Worm (Caenorhabditis elegans) whole organism, L1 larva: ENCODE data around the gene cyp-13A10.
A peak's percentile ranks its signal among the peaks of the same experiment; 100 is the strongest.

ENCODE experiments used
- C04F5.9 ChIP-seq: sonication (generic microtip); optimal IDR thresholded peaks from 2 replicates; lab custom pipeline; 2016; ENCODE audit warnings: missing genetic modification characterization, missing compliant biosample characterization
- Y116A8C.19 ChIP-seq: sonication (generic microtip); optimal IDR thresholded peaks from 2 replicates; lab custom pipeline; 2016; ENCODE audit warnings: missing compliant biosample characterization, missing genetic modification characterization, borderline replicate concordance
- aly-2 ChIP-seq: fragments of 150-350 bp; optimal IDR thresholded peaks from 2 replicates; lab custom pipeline; 2014; ENCODE audit warnings: missing biosample characterization, missing genetic modification characterization
- ceh-8 ChIP-seq: fragments of 200-800 bp; sonication (Bioruptor generic); optimal IDR thresholded peaks from 2 replicates; lab custom pipeline; 2018; ENCODE audit warnings: mild to moderate bottlenecking, missing genetic modification characterization, moderate library complexity, missing compliant biosample characterization
- ces-1 ChIP-seq: fragments of 150-350 bp; optimal IDR thresholded peaks from 2 replicates; lab custom pipeline; 2014; ENCODE audit warnings: missing biosample characterization, missing genetic modification reagents, missing genetic modification characterization
- dsc-1 ChIP-seq: sonication (generic microtip); optimal IDR thresholded peaks from 2 replicates; lab custom pipeline; 2016; ENCODE audit warnings: mild to moderate bottlenecking, missing genetic modification characterization, missing compliant biosample characterization
- efl-1 ChIP-seq, 4 experiments: fragments of 150-350 bp; optimal IDR thresholded peaks in 3 of 4; peaks in 1 of 4; 1 replicate in 1 of 4; 2 replicates in 3 of 4; lab custom pipeline; 2014; ENCODE audit warnings: missing biosample characterization in 2 of 4, missing genetic modification characterization in 2 of 4, missing genetic modification reagents in 2 of 4
- efl-3 ChIP-seq: fragments of 200-800 bp; sonication (Bioruptor generic); optimal IDR thresholded peaks from 2 replicates; lab custom pipeline; 2018; ENCODE audit warnings: mild to moderate bottlenecking, missing genetic modification characterization, missing compliant biosample characterization
- egl-13 ChIP-seq: sonication (generic microtip); optimal IDR thresholded peaks from 2 replicates; lab custom pipeline; 2016; ENCODE audit warnings: missing genotype, missing genetic modification reagents, missing genetic modification characterization, missing compliant biosample characterization
- elt-2 ChIP-seq: sonication (generic microtip); optimal IDR thresholded peaks from 2 replicates; lab custom pipeline; 2016; ENCODE audit warnings: missing genetic modification characterization, mild to moderate bottlenecking, inconsistent platforms, missing compliant biosample characterization, missing genetic modification reagents
- elt-3 ChIP-seq, 6 experiments: fragments of 150-350 bp in 1 of 6; sonication (generic microtip); optimal IDR thresholded peaks; 2 replicates each; lab custom pipeline; 2017 to 2018; ENCODE audit warnings: missing biosample characterization in 6 of 6, missing genetic modification characterization in 6 of 6, inconsistent platforms in 1 of 6
- fkh-8 ChIP-seq: sonication (generic microtip); optimal IDR thresholded peaks from 2 replicates; lab custom pipeline; 2016; ENCODE audit warnings: mild to moderate bottlenecking, missing genetic modification characterization, missing compliant biosample characterization
- fos-1 ChIP-seq: fragments of 150-350 bp; optimal IDR thresholded peaks from 2 replicates; lab custom pipeline; 2014; ENCODE audit warnings: missing biosample characterization, missing genetic modification characterization
- grh-1 ChIP-seq: fragments of 200-800 bp; sonication (Bioruptor generic); IDR thresholded peaks from 2 replicates; pipeline ENCODE4 v1.3.6; 2022; ENCODE audit warnings: missing genetic modification reagents, missing genetic modification characterization, missing compliant biosample characterization
- irx-1 ChIP-seq: sonication (generic microtip); optimal IDR thresholded peaks from 2 replicates; lab custom pipeline; 2016; ENCODE audit warnings: missing genetic modification characterization, missing compliant biosample characterization
- lin-13 ChIP-seq: fragments of 150-350 bp; optimal IDR thresholded peaks from 2 replicates; lab custom pipeline; 2014; ENCODE audit warnings: missing biosample characterization, missing genetic modification reagents, missing genetic modification characterization
- lin-14 ChIP-seq: fragments of 200-800 bp; sonication (Bioruptor generic); optimal IDR thresholded peaks from 2 replicates; lab custom pipeline; 2018; ENCODE audit warnings: mild to moderate bottlenecking, missing genetic modification characterization, moderate library complexity, missing compliant biosample characterization
- lin-35 ChIP-seq, 2 experiments: fragments of 150-350 bp; optimal IDR thresholded peaks; 2 replicates each; lab custom pipeline; 2014; ENCODE audit warnings: missing biosample characterization in 2 of 2, missing genetic modification characterization in 2 of 2, missing genetic modification reagents in 2 of 2
- lsy-2 ChIP-seq, 2 experiments: fragments of 150-350 bp; optimal IDR thresholded peaks; 2 replicates each; lab custom pipeline; 2014; ENCODE audit warnings: missing biosample characterization in 2 of 2, missing genetic modification characterization in 2 of 2
- mdl-1 ChIP-seq, 2 experiments: fragments of 150-350 bp; optimal IDR thresholded peaks; 2 replicates each; lab custom pipeline; 2014 to 2017; ENCODE audit warnings: missing biosample characterization in 2 of 2, missing genetic modification characterization in 2 of 2, inconsistent platforms in 1 of 2
- nhr-12 ChIP-seq: sonication (generic microtip); optimal IDR thresholded peaks from 2 replicates; lab custom pipeline; 2017; ENCODE audit warnings: missing biosample characterization, missing genetic modification characterization
- nhr-19 ChIP-seq: fragments of 200-800 bp; sonication (Bioruptor generic); conservative IDR thresholded peaks from 2 replicates; pipeline ENCODE4 v1.3.6; 2022; ENCODE audit warnings: missing genetic modification characterization, missing compliant biosample characterization
- nhr-20 ChIP-seq: sonication (generic microtip); optimal IDR thresholded peaks from 2 replicates; lab custom pipeline; 2016; ENCODE audit warnings: mild to moderate bottlenecking, missing genetic modification characterization, missing compliant biosample characterization
- nhr-237 ChIP-seq: fragments of 150-350 bp; optimal IDR thresholded peaks from 2 replicates; lab custom pipeline; 2014; ENCODE audit warnings: missing biosample characterization, missing genetic modification characterization
- nhr-28 ChIP-seq: fragments of 150-350 bp; optimal IDR thresholded peaks from 2 replicates; lab custom pipeline; 2014; ENCODE audit warnings: missing biosample characterization, missing genetic modification characterization
- nhr-47 ChIP-seq: sonication (generic microtip); optimal IDR thresholded peaks from 2 replicates; lab custom pipeline; 2016; ENCODE audit warnings: mild to moderate bottlenecking, missing genetic modification characterization, moderate library complexity, missing compliant biosample characterization
- nhr-71 ChIP-seq: sonication (generic microtip); optimal IDR thresholded peaks from 2 replicates; lab custom pipeline; 2016; ENCODE audit warnings: mild to moderate bottlenecking, missing genetic modification characterization, moderate library complexity, missing compliant biosample characterization
- nhr-76 ChIP-seq: sonication (generic microtip); optimal IDR thresholded peaks from 2 replicates; lab custom pipeline; 2017; ENCODE audit warnings: missing biosample characterization, missing genetic modification characterization
- nhr-77 ChIP-seq: fragments of 150-350 bp; optimal IDR thresholded peaks from 2 replicates; lab custom pipeline; 2014; ENCODE audit warnings: missing biosample characterization, missing genetic modification characterization
- nhr-84 ChIP-seq: sonication (generic microtip); optimal IDR thresholded peaks from 2 replicates; lab custom pipeline; 2017; ENCODE audit warnings: missing biosample characterization, missing genetic modification characterization
- nhr-90 ChIP-seq: sonication (generic microtip); optimal IDR thresholded peaks from 2 replicates; lab custom pipeline; 2016; ENCODE audit warnings: mild to moderate bottlenecking, missing genetic modification characterization, missing compliant biosample characterization; ENCODE audit not compliant: poor library complexity
- skn-1 ChIP-seq: fragments of 150-350 bp; optimal IDR thresholded peaks from 2 replicates; lab custom pipeline; 2014; ENCODE audit warnings: missing biosample characterization, missing genetic modification characterization
- snpc-4 ChIP-seq: fragments of 150-350 bp; optimal IDR thresholded peaks from 2 replicates; lab custom pipeline; 2014; ENCODE audit warnings: missing biosample characterization, missing genetic modification characterization
- snu-23 ChIP-seq: sonication (generic microtip); optimal IDR thresholded peaks from 2 replicates; lab custom pipeline; 2016; ENCODE audit warnings: missing genetic modification characterization, missing compliant biosample characterization
- sptf-1 ChIP-seq: fragments of 150-350 bp; optimal IDR thresholded peaks from 2 replicates; lab custom pipeline; 2014; ENCODE audit warnings: missing biosample characterization, missing genetic modification characterization
- swsn-7 ChIP-seq: sonication (generic microtip); optimal IDR thresholded peaks from 2 replicates; lab custom pipeline; 2016; ENCODE audit warnings: missing genetic modification characterization, missing compliant biosample characterization
- unc-130 ChIP-seq: fragments of 150-350 bp; optimal IDR thresholded peaks from 2 replicates; lab custom pipeline; 2017; ENCODE audit warnings: missing biosample characterization, missing genetic modification characterization, inconsistent platforms
- unc-86 ChIP-seq: sonication (generic microtip); optimal IDR thresholded peaks from 2 replicates; lab custom pipeline; 2016; ENCODE audit warnings: missing genetic modification characterization, missing compliant biosample characterization
- vab-15 ChIP-seq: sonication (generic microtip); optimal IDR thresholded peaks from 2 replicates; lab custom pipeline; 2017; ENCODE audit warnings: missing genotype, mild to moderate bottlenecking, missing genetic modification characterization, missing compliant biosample characterization
- xbp-1 ChIP-seq: sonication (generic microtip); optimal IDR thresholded peaks from 2 replicates; lab custom pipeline; 2016; ENCODE audit warnings: missing genetic modification characterization, missing compliant biosample characterization
- zag-1 ChIP-seq: fragments of 150-350 bp; optimal IDR thresholded peaks from 2 replicates; lab custom pipeline; 2014; ENCODE audit warnings: missing biosample characterization, missing genetic modification characterization
- zip-4 ChIP-seq: fragments of 200-800 bp; sonication (Bioruptor generic); optimal IDR thresholded peaks from 2 replicates; lab custom pipeline; 2018; ENCODE audit warnings: mild to moderate bottlenecking, missing genetic modification characterization, moderate library complexity, missing compliant biosample characterization
- ztf-11 ChIP-seq, 2 experiments: sonication (generic microtip); optimal IDR thresholded peaks; 2 replicates each; lab custom pipeline; 2016 to 2017; ENCODE audit warnings: missing genetic modification characterization in 2 of 2, missing biosample characterization in 1 of 2, missing compliant biosample characterization in 1 of 2

Gene cyp-13A10

DNA sequence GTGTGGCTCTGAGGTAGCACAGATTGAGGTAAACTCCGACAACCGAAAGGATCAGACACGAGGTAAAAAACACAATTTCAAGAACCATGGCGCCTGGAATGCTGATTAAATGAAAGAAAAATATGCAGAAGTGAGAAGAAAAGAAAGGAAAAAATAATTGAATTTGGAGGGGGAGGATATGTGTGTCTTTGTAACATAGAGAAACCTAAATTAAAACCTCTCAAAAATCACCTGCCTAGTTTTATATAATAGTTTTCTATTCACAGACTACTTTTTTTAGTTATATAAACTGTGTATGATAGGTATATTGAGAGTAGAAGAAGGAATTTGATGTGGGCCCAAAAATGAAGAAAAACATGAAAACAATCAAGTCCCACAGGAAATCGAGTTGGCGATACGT lies 2.9 kb upstream of the cyp-13A10 start, which contains the start of gene ZK1320.5:
Gene ZK1320.5 (minus strand): TSS at position 101 of the 400 bp plus-strand sequence.
- TF ChIP-seq fkh-8 (tag; lab: Kevin White, UChicago) (peak; percentile 38), nhr-71 (tag; lab: Kevin White, UChicago) (peak; percentile 22), grh-1 (GFP tag; lab: Robert Waterston, UW) (no peak), lin-14 (GFP tag; lab: Kevin White, UChicago) (peak; percentile 15)

DNA sequence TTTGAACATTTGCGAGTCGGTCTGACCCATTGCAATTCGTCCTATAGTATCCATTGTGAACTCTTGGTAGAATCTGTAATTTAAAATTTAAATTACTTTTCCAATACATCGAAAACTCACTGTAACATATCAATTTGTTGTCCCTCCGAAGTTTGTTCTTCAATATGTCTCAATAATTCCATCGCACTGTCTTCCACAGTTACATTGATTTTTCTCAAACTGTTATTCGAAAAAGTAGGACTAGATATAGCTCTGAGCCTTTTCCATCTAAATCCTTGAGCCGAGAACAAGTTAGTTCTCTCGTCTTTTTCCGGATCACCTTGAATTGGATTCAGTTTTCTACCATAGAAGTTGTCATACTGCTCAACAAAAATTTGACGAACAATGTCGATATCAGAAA lies 524 bp downstream of the cyp-13A10 start:
- no peak for TF ChIP-seq egl-13 (tag; lab: Kevin White, UChicago)
- TF ChIP-seq nhr-28 (tag; lab: Kevin White, UChicago): no peak
- no peak for TF ChIP-seq efl-1 (optimal IDR thresholded peaks at IDR 0.05; lab: Kevin White, UChicago)
- no peak for TF ChIP-seq efl-1 (GFP tag; optimal IDR thresholded peaks at IDR 0.05 in 1 of 2; lab: Kevin White, UChicago)
- TF ChIP-seq xbp-1 (tag; lab: Kevin White, UChicago): no peak

DNA sequence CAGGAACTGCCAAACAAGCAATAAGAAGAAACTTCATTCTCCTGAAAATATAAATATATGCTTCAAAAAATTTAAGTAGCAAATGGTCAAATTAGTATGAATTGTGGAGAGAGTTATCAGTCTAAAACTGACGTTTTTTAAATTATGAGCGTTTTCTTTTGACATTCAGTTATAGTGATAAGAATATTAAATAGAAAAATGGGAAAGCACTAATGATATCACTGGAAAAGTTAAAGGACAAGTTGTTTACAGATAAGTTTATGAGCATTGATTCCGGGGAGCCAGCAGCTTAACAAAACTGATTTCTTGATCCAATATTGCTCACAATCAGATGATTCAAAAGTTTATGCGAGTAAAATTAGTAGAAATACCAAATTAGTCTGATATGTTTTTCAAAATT lies 2.3 kb downstream of the cyp-13A10 start, which contains the start of gene ZK1320.3:
Gene ZK1320.3 (minus strand): TSS at position 41 of the 400 bp plus-strand sequence.
- no peak for TF ChIP-seq nhr-77 (tag; lab: Kevin White, UChicago)
- TF ChIP-seq lin-13 (GFP tag; lab: Kevin White, UChicago): no peak
- no peak for TF ChIP-seq ces-1 (GFP tag; lab: Kevin White, UChicago)
- TF ChIP-seq vab-15 (tag; lab: Kevin White, UChicago): no peak
- TF ChIP-seq unc-86 (tag; lab: Kevin White, UChicago): no peak
- TF ChIP-seq ztf-11 (tag; optimal IDR thresholded peaks at IDR 0.05; lab: Kevin White, UChicago): no peak
- no peak for TF ChIP-seq nhr-237 (tag; lab: Kevin White, UChicago)
- TF ChIP-seq fos-1: no peak
- no peak for TF ChIP-seq unc-130
- TF ChIP-seq aly-2 (tag; lab: Kevin White, UChicago): no peak
- TF ChIP-seq snu-23: no peak
- TF ChIP-seq skn-1: no peak
- no peak for TF ChIP-seq nhr-20 (tag; lab: Kevin White, UChicago)

DNA sequence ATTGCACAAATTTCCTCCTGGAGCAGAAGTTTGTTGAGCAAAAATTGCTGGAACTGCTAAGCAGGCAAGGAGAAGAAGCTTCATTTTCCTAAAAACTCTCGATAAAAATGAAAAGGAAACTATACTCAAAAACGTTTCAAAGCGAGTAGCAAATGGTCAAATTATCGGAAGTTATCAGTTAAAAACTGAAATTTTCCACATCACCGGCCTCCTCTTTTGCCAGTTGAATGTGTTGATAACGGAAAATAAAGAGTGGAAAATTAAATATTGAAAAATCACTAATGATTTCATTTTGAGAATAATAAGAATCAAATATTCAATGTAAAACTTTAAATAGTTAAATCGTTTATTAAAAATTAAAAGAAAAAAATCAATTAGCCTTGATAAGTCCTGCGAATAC lies 3.8 kb downstream of the cyp-13A10 start, which contains the start of gene ZK1320.2:
Gene ZK1320.2 (minus strand): TSS at position 88 of the 400 bp plus-strand sequence.
- no peak for TF ChIP-seq ces-1 (GFP tag; lab: Kevin White, UChicago)
- peak; percentile 26 for TF ChIP-seq elt-2 (tag; lab: Kevin White, UChicago)
- TF ChIP-seq nhr-12 (tag; lab: Kevin White, UChicago): no peak
- no peak for TF ChIP-seq dsc-1 (tag; lab: Kevin White, UChicago)

DNA sequence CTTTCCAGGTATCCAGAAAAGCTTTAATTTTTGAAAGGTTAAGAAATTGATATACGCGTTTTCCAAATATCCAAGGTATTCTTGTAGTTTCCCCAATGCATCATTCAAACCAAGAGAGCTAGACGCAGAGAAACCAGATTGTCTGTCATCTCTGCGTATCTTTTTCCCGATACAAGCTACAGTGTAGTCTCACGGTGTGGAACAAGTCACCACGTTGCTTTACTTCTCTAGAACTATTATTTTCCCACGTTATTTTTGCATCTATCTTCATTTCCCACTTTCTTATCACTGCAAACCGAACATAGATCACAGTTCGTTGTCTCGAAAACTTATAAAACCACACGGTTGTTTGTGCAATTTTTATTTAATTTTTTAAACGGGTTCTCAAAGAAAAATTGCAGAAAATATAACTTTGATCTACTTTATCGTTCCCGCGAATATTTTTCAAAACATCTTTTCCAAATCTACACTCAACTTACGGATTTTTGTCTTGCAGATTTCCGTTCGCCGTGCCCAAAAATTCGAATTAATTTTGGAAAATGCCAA lies 6.4 kb downstream of the cyp-13A10 start, which contains the start of gene gstk-1:
Gene gstk-1 (plus strand): TSS at position 496 of the 546 bp plus-strand sequence.
- TF ChIP-seq nhr-12 (tag; lab: Kevin White, UChicago) (no peak), elt-3 (tag; optimal IDR thresholded peaks at IDR 0.05; lab: Kevin White, UChicago) (peak in 2 of 6 experiments; percentile 44 to 67), zip-4 (GFP tag; lab: Kevin White, UChicago) (no peak), zag-1 (tag; lab: Kevin White, UChicago) (no peak), sptf-1 (tag; lab: Kevin White, UChicago) (no peak), nhr-84 (no peak), snpc-4 (tag; lab: Kevin White, UChicago) (no peak), mdl-1 (tag; optimal IDR thresholded peaks at IDR 0.05; lab: Kevin White, UChicago) (peak in 1 of 2 experiments; percentile 67), swsn-7 (tag; lab: Kevin White, UChicago) (no peak), lin-35 (GFP tag; optimal IDR thresholded peaks at IDR 0.05; lab: Kevin White, UChicago) (peak in 1 of 2 experiments; percentile 70), nhr-19 (GFP tag; lab: Robert Waterston, UW) (0 out of 2 replicates have a peak, but pooled peaks have one; percentile 13), efl-3 (GFP tag; lab: Kevin White, UChicago) (no peak), lsy-2 (tag; optimal IDR thresholded peaks at IDR 0.05; lab: Kevin White, UChicago) (peak in 1 of 2 experiments; percentile 2), snu-23 (peak; percentile 13), nhr-90 (peak; percentile 61), Y116A8C.19 (tag; lab: Kevin White, UChicago) (no peak), ces-1 (GFP tag; lab: Kevin White, UChicago) (no peak), ceh-8 (GFP tag; lab: Kevin White, UChicago) (no peak), fos-1 (no peak), ztf-11 (tag; optimal IDR thresholded peaks at IDR 0.05; lab: Kevin White, UChicago) (no peak), nhr-47 (tag; lab: Kevin White, UChicago) (peak; percentile 39), irx-1 (tag; lab: Kevin White, UChicago) (no peak), nhr-76 (no peak), unc-86 (tag; lab: Kevin White, UChicago) (no peak), C04F5.9 (tag; lab: Kevin White, UChicago) (no peak)
